Worm (Caenorhabditis elegans) whole organism, L2 larva: ENCODE results near the gene srw-44.

Experiments
- C34F6.9 ChIP-seq: fragments of 150-350 bp; optimal IDR thresholded peaks from 2 replicates; lab custom pipeline; 2014; ENCODE audit warnings: missing biosample characterization, missing genetic modification characterization
- R02D3.7 ChIP-seq: fragments of 150-350 bp; optimal IDR thresholded peaks from 2 replicates; lab custom pipeline; 2014; ENCODE audit warnings: missing biosample characterization, missing genetic modification characterization
- Y55F3AM.14 ChIP-seq: fragments of 200-800 bp; sonication (Bioruptor generic); optimal IDR thresholded peaks from 2 replicates; lab custom pipeline; 2018; ENCODE audit warnings: mild to moderate bottlenecking, missing genetic modification characterization, missing compliant biosample characterization
- ZK546.5 ChIP-seq: sonication (generic microtip); optimal IDR thresholded peaks from 2 replicates; lab custom pipeline; 2017; ENCODE audit warnings: missing biosample characterization, missing genetic modification characterization
- aly-2 ChIP-seq: fragments of 150-350 bp; optimal IDR thresholded peaks from 2 replicates; lab custom pipeline; 2014; ENCODE audit warnings: missing biosample characterization, missing genetic modification characterization
- crh-2 ChIP-seq: sonication (generic microtip); optimal IDR thresholded peaks from 2 replicates; lab custom pipeline; 2017; ENCODE audit warnings: missing biosample characterization, missing genetic modification characterization
- dmd-4 ChIP-seq: sonication (generic microtip); optimal IDR thresholded peaks from 2 replicates; lab custom pipeline; 2017; ENCODE audit warnings: missing biosample characterization, missing genetic modification characterization
- elt-1 ChIP-seq: fragments of 150-350 bp; optimal IDR thresholded peaks from 2 replicates; lab custom pipeline; 2014; ENCODE audit warnings: missing biosample characterization, missing genetic modification characterization
- elt-3 ChIP-seq: sonication (generic microtip); optimal IDR thresholded peaks from 2 replicates; lab custom pipeline; 2017; ENCODE audit warnings: missing biosample characterization, missing genetic modification characterization
- fos-1 ChIP-seq: fragments of 150-350 bp; optimal IDR thresholded peaks from 2 replicates; lab custom pipeline; 2014; ENCODE audit warnings: missing biosample characterization, missing genetic modification characterization
- lin-13 ChIP-seq: fragments of 150-350 bp; optimal IDR thresholded peaks from 2 replicates; lab custom pipeline; 2014; ENCODE audit warnings: missing biosample characterization, missing genetic modification reagents, missing genetic modification characterization
- lin-39 ChIP-seq: fragments of 150-350 bp; optimal IDR thresholded peaks from 2 replicates; lab custom pipeline; 2014; ENCODE audit warnings: missing biosample characterization, missing genetic modification reagents, missing genetic modification characterization
- lsy-2 ChIP-seq, 2 experiments: fragments of 150-350 bp in 1 of 2; sonication (generic microtip) in 1 of 2; optimal IDR thresholded peaks; 2 replicates each; lab custom pipeline; 2014 to 2017; ENCODE audit warnings: missing biosample characterization in 2 of 2, missing genetic modification characterization in 2 of 2
- mab-5 ChIP-seq: fragments of 150-350 bp; optimal IDR thresholded peaks from 2 replicates; lab custom pipeline; 2014; ENCODE audit warnings: missing biosample characterization, missing genetic modification characterization
- nhr-10 ChIP-seq: sonication (generic microtip); optimal IDR thresholded peaks from 2 replicates; lab custom pipeline; 2017; ENCODE audit warnings: missing biosample characterization, missing genetic modification characterization
- nhr-11 ChIP-seq: fragments of 150-350 bp; optimal IDR thresholded peaks from 2 replicates; lab custom pipeline; 2014; ENCODE audit warnings: missing biosample characterization, missing genetic modification characterization
- nhr-12 ChIP-seq: fragments of 150-350 bp; optimal IDR thresholded peaks from 2 replicates; lab custom pipeline; 2014; ENCODE audit warnings: missing biosample characterization, missing genetic modification characterization
- nhr-129 ChIP-seq: fragments of 150-350 bp; optimal IDR thresholded peaks from 2 replicates; lab custom pipeline; 2014; ENCODE audit warnings: missing biosample characterization, missing genetic modification characterization
- nhr-21 ChIP-seq: fragments of 150-350 bp; optimal IDR thresholded peaks from 2 replicates; lab custom pipeline; 2014; ENCODE audit warnings: missing biosample characterization, missing genetic modification characterization
- nhr-23 ChIP-seq: fragments of 150-350 bp; optimal IDR thresholded peaks from 2 replicates; lab custom pipeline; 2014; ENCODE audit warnings: missing biosample characterization, missing genetic modification reagents, missing genetic modification characterization
- nhr-237 ChIP-seq: fragments of 150-350 bp; optimal IDR thresholded peaks from 2 replicates; lab custom pipeline; 2014; ENCODE audit warnings: missing biosample characterization, missing genetic modification characterization
- nhr-25 ChIP-seq: fragments of 150-350 bp; sonication (generic microtip); optimal IDR thresholded peaks from 3 replicates; lab custom pipeline; 2014; ENCODE audit warnings: missing biosample characterization, missing genetic modification characterization
- nhr-6 ChIP-seq: fragments of 150-350 bp; optimal IDR thresholded peaks from 2 replicates; lab custom pipeline; 2014; ENCODE audit warnings: missing biosample characterization, missing genetic modification characterization
- nhr-77 ChIP-seq: fragments of 150-350 bp; optimal IDR thresholded peaks from 2 replicates; lab custom pipeline; 2014; ENCODE audit warnings: missing biosample characterization, missing genetic modification characterization
- peb-1 ChIP-seq: fragments of 150-350 bp; optimal IDR thresholded peaks from 2 replicates; lab custom pipeline; 2014; ENCODE audit warnings: missing biosample characterization, missing genetic modification characterization
- sem-4 ChIP-seq: fragments of 150-350 bp; optimal IDR thresholded peaks from 2 replicates; lab custom pipeline; 2014; ENCODE audit warnings: missing biosample characterization, missing genetic modification reagents, missing genetic modification characterization
- skn-1 ChIP-seq: sonication (generic microtip); optimal IDR thresholded peaks from 2 replicates; lab custom pipeline; 2017; ENCODE audit warnings: missing biosample characterization, missing genetic modification characterization
- sma-3 ChIP-seq: sonication (generic microtip); optimal IDR thresholded peaks from 2 replicates; lab custom pipeline; 2016; ENCODE audit warnings: missing genetic modification reagents, missing genetic modification characterization, missing compliant biosample characterization
- sma-9 ChIP-seq, 2 experiments: fragments of 150-350 bp in 1 of 2; sonication (generic microtip) in 1 of 2; optimal IDR thresholded peaks; 2 replicates each; lab custom pipeline; 2014 to 2016; ENCODE audit warnings: missing genetic modification characterization in 2 of 2, mild to moderate bottlenecking in 1 of 2, missing biosample characterization in 1 of 2, missing compliant biosample characterization in 1 of 2, missing genetic modification reagents in 1 of 2, moderate library complexity in 1 of 2
- snpc-4 ChIP-seq: fragments of 150-350 bp; optimal IDR thresholded peaks from 2 replicates; lab custom pipeline; 2014; ENCODE audit warnings: missing biosample characterization, missing genetic modification characterization
- unc-39 ChIP-seq: fragments of 150-350 bp; optimal IDR thresholded peaks from 2 replicates; lab custom pipeline; 2014; ENCODE audit warnings: missing biosample characterization, missing genetic modification characterization
- unc-55 ChIP-seq: fragments of 150-350 bp; sonication (generic microtip); optimal IDR thresholded peaks from 3 replicates; lab custom pipeline; 2014; ENCODE audit warnings: missing biosample characterization, missing genetic modification reagents, missing genetic modification characterization
- unc-62 ChIP-seq: fragments of 150-350 bp; optimal IDR thresholded peaks from 2 replicates; lab custom pipeline; 2014; ENCODE audit warnings: missing biosample characterization, missing genetic modification reagents, missing genetic modification characterization
- zag-1 ChIP-seq: fragments of 150-350 bp; optimal IDR thresholded peaks from 2 replicates; lab custom pipeline; 2014; ENCODE audit warnings: missing biosample characterization, missing genetic modification characterization
- ztf-1 ChIP-seq: fragments of 200-800 bp; sonication (Bioruptor generic); conservative IDR thresholded peaks from 2 replicates; pipeline ENCODE4 v1.3.6; 2022; ENCODE audit warnings: missing genetic modification characterization, missing compliant biosample characterization
- ztf-11 ChIP-seq: sonication (generic microtip); optimal IDR thresholded peaks from 2 replicates; lab custom pipeline; 2017; ENCODE audit warnings: missing biosample characterization, missing genetic modification characterization
- ztf-4 ChIP-seq: fragments of 150-350 bp; optimal IDR thresholded peaks from 2 replicates; lab custom pipeline; 2014; ENCODE audit warnings: missing biosample characterization, missing genetic modification characterization

srw-44 gene

ce11 chrV:16645201-16645940, 34.7 kb upstream of the srw-44 start, which contains the start of gene W06G6.17:
TSS of gene W06G6.17 (minus strand) at chrV:16645251.
- TF ChIP-seq lin-13 (GFP tag; lab: Kevin White, UChicago) (no peak), R02D3.7 (tag; lab: Kevin White, UChicago) (no peak), nhr-10 (tag; lab: Kevin White, UChicago) (no peak), nhr-25 (tag; lab: Kevin White, UChicago) (no peak), ztf-11 (no peak), skn-1 (no peak), sem-4 (tag; lab: Kevin White, UChicago) (no peak), sma-9 (GFP tag; optimal IDR thresholded peaks at IDR 0.05; lab: Kevin White, UChicago) (no peak), sma-9 (tag; optimal IDR thresholded peaks at IDR 0.05; lab: Kevin White, UChicago) (no peak), nhr-23 (tag; lab: Kevin White, UChicago) (no peak), nhr-12 (tag; lab: Kevin White, UChicago) (no peak), lin-39 (no peak), ztf-1 (GFP tag; lab: Robert Waterston, UW) (no peak), zag-1 (tag; lab: Kevin White, UChicago) (no peak), fos-1 (tag; lab: Kevin White, UChicago) (no peak), aly-2 (no peak), elt-1 (no peak), C34F6.9 (no peak), Y55F3AM.14 (GFP tag; lab: Kevin White, UChicago) (no peak), sma-3 (GFP tag; lab: Kevin White, UChicago) (no peak), peb-1 (tag; lab: Kevin White, UChicago) (no peak)
- TF ChIP-seq, all 48 proteins: peak for 0

- no peak for TF ChIP-seq unc-55 (GFP tag; lab: Kevin White, UChicago)
- no peak for TF ChIP-seq nhr-6 (tag; lab: Kevin White, UChicago)
- no peak for TF ChIP-seq Y55F3AM.14 (GFP tag; lab: Kevin White, UChicago)
- no peak for TF ChIP-seq dmd-4 (tag; lab: Kevin White, UChicago)
- TF ChIP-seq C34F6.9, result no peak
- TF ChIP-seq crh-2, result no peak
- TF ChIP-seq lsy-2 (tag; optimal IDR thresholded peaks at IDR 0.05; lab: Kevin White, UChicago), result no peak
- no peak for TF ChIP-seq ztf-11
- no peak for TF ChIP-seq nhr-10 (tag; lab: Kevin White, UChicago)
- TF ChIP-seq nhr-23 (tag; lab: Kevin White, UChicago), result no peak
- TF ChIP-seq ztf-4 (tag; lab: Kevin White, UChicago), result no peak
- no peak for TF ChIP-seq sma-9 (GFP tag; optimal IDR thresholded peaks at IDR 0.05; lab: Kevin White, UChicago)
- no peak for TF ChIP-seq sma-9 (tag; optimal IDR thresholded peaks at IDR 0.05; lab: Kevin White, UChicago)
- no peak for TF ChIP-seq nhr-21 (tag; lab: Kevin White, UChicago)
- no peak for TF ChIP-seq nhr-11 (tag; lab: Kevin White, UChicago)
- no peak for TF ChIP-seq R02D3.7 (tag; lab: Kevin White, UChicago)
- TF ChIP-seq mab-5, result no peak
- TF ChIP-seq unc-39 (tag; lab: Kevin White, UChicago), result no peak
- TF ChIP-seq skn-1, result no peak
- TF ChIP-seq, all 48 proteins: peak for 0
Measured at ce11 chrV:16646372-16646771, 33.7 kb upstream of the srw-44 start, which contains the start of gene W06G6.9. TSS of gene W06G6.9 (minus strand) at chrV:16646472.

- TF ChIP-seq nhr-129 (tag; lab: Kevin White, UChicago), result no peak
- no peak for TF ChIP-seq ztf-1 (GFP tag; lab: Robert Waterston, UW)
- no peak for TF ChIP-seq ZK546.5 (tag; lab: Kevin White, UChicago)
- no peak for TF ChIP-seq sma-3 (GFP tag; lab: Kevin White, UChicago)
- TF ChIP-seq ztf-11, result no peak
- TF ChIP-seq snpc-4 (tag; lab: Kevin White, UChicago), result no peak
- no peak for TF ChIP-seq fos-1 (tag; lab: Kevin White, UChicago)
- no peak for TF ChIP-seq elt-1
- TF ChIP-seq elt-3 (tag; lab: Kevin White, UChicago), result no peak
- no peak for TF ChIP-seq unc-62 (GFP tag; lab: Kevin White, UChicago)
- no peak for TF ChIP-seq aly-2
- no peak for TF ChIP-seq nhr-23 (tag; lab: Kevin White, UChicago)
- TF ChIP-seq nhr-77 (tag; lab: Kevin White, UChicago), result no peak
- TF ChIP-seq lin-13 (GFP tag; lab: Kevin White, UChicago), result no peak
- no peak for TF ChIP-seq lsy-2 (tag; optimal IDR thresholded peaks at IDR 0.05; lab: Kevin White, UChicago)
- TF ChIP-seq nhr-237 (tag; lab: Kevin White, UChicago), result no peak
- no peak for TF ChIP-seq R02D3.7 (tag; lab: Kevin White, UChicago)
Measured at ce11 chrV:16647093-16647492, 33.0 kb upstream of the srw-44 start, which contains the start of gene W06G6.10. TSS of gene W06G6.10 (minus strand) at chrV:16647193.
